Worm (Caenorhabditis elegans): ENCODE data around the gene lipl-5.

DNA sequence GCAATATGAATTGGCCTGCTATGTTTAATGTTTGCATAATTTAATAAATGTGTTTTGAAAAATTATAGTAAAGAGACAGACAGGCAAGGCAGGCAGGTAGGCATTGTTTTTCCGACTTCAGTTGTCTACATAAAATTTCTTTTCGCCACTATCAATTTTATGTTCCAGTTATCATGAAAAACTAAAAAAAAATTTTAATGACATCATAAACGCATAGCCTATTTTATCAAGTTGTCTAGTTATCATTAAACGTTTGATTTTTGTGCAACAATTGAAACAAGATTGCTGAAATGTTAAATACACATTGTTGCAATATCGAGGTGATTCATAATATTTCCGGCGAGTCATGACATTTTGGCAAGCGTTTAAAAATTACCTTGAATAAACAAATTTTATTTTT is 29.5 kb downstream of the lipl-5 start:
- TF ChIP-seq him-1 (tag; optimal IDR thresholded peaks at IDR 0.05): no peak
- TF ChIP-seq dao-5 (tag; optimal IDR thresholded peaks at IDR 0.05): no peak
- TF ChIP-seq W03F9.2 (tag; optimal IDR thresholded peaks at IDR 0.05): no peak

Data from whole organism, L4/young adult.